Comparison of ENCODE assay signal across 2 worm cellular contexts in the genomic region with DNA sequence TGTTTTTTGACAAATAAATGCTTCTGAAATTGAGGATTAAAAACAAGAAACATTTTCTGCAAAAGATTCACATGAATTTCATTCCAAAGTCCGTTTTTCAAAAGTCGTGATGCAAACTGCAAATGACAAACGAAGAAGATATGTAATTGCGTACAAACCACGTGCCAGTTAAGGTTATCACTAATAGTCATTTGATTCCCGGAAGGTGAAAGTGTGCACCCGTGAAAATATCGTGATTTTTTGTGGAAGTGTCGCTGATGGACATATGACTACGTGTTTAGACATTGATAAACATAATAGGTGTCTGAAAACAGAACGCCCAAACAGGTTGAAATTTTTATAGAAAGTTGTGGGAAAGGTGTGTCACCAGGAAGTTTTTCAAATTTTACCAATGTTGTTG.
TF ChIP-seq lines count a peak whose summit lies in the region.

No protein-coding gene starts in this region.

TF ChIP-seq in whole organism, L1 larva, 84 proteins besides CTCF, POLR2A, EP300 and RAD21 (continued from another document):
- TF ChIP-seq nhr-90 (tag; optimal IDR thresholded peaks at IDR 0.05; lab: Kevin White, UChicago; ENCODE audit: poor library complexity) (peak; percentile 82), C04F5.9 (tag; optimal IDR thresholded peaks at IDR 0.05; lab: Kevin White, UChicago) (no peak), ces-1 (GFP tag; optimal IDR thresholded peaks at IDR 0.05; lab: Kevin White, UChicago) (no peak), nhr-77 (tag; optimal IDR thresholded peaks at IDR 0.05; lab: Kevin White, UChicago) (no peak), lir-3 (tag; optimal IDR thresholded peaks at IDR 0.05; lab: Kevin White, UChicago; ENCODE audit: poor library complexity) (peak; percentile 31), ceh-8 (GFP tag; optimal IDR thresholded peaks at IDR 0.05; lab: Kevin White, UChicago) (no peak), skn-1 (tag; optimal IDR thresholded peaks at IDR 0.05; lab: Kevin White, UChicago) (no peak), irx-1 (tag; optimal IDR thresholded peaks at IDR 0.05; lab: Kevin White, UChicago) (no peak), fkh-8 (tag; optimal IDR thresholded peaks at IDR 0.05; lab: Kevin White, UChicago) (no peak), fkh-4 (tag; optimal IDR thresholded peaks at IDR 0.05; lab: Kevin White, UChicago; ENCODE audit: borderline replicate concordance) (no peak), elt-2 (tag; optimal IDR thresholded peaks at IDR 0.05; lab: Kevin White, UChicago) (peak; percentile 96), dpl-1 (GFP tag; optimal IDR thresholded peaks at IDR 0.05; lab: Kevin White, UChicago) (peak; percentile 5 to 45 (median 17)), unc-86 (tag; optimal IDR thresholded peaks at IDR 0.05; lab: Kevin White, UChicago) (no peak), nhr-84 (tag; optimal IDR thresholded peaks at IDR 0.05; lab: Kevin White, UChicago) (no peak), nhr-47 (tag; optimal IDR thresholded peaks at IDR 0.05; lab: Kevin White, UChicago) (no peak), ztf-11 (tag; optimal IDR thresholded peaks at IDR 0.05; lab: Kevin White, UChicago) (no peak), ztf-4 (tag; optimal IDR thresholded peaks at IDR 0.05; lab: Kevin White, UChicago) (peak; percentile 42), efl-1 (optimal IDR thresholded peaks at IDR 0.05; lab: Kevin White, UChicago) (peak in 1 of 2 experiments; percentile 8), efl-1 (GFP tag; optimal IDR thresholded peaks at IDR 0.05 in 1 of 2; lab: Kevin White, UChicago) (peak in 1 of 2 experiments; percentile 91), jun-1 (tag; optimal IDR thresholded peaks at IDR 0.05; lab: Kevin White, UChicago) (no peak), unc-98 (GFP tag; IDR thresholded peaks at IDR 0.05; lab: Robert Waterston, UW) (no peak), zag-1 (tag; optimal IDR thresholded peaks at IDR 0.05; lab: Kevin White, UChicago) (no peak), ama-1 (optimal IDR thresholded peaks at IDR 0.05; lab: Kevin White, UChicago) (no peak), aha-1 (tag; optimal IDR thresholded peaks at IDR 0.05; lab: Kevin White, UChicago) (no peak), mef-2 (tag; optimal IDR thresholded peaks at IDR 0.05; lab: Kevin White, UChicago) (no peak), snu-23 (GFP tag; optimal IDR thresholded peaks at IDR 0.05; lab: Kevin White, UChicago) (no peak), egl-13 (tag; optimal IDR thresholded peaks at IDR 0.05; lab: Kevin White, UChicago) (no peak), zip-4 (GFP tag; optimal IDR thresholded peaks at IDR 0.05; lab: Kevin White, UChicago) (no peak), Y116A8C.19 (tag; optimal IDR thresholded peaks at IDR 0.05; lab: Kevin White, UChicago; ENCODE audit: borderline replicate concordance) (no peak), ceh-82 (tag; optimal IDR thresholded peaks at IDR 0.05; lab: Kevin White, UChicago) (no peak), F16B12.6 (tag; optimal IDR thresholded peaks at IDR 0.05; lab: Kevin White, UChicago) (no peak), hlh-4 (tag; optimal IDR thresholded peaks at IDR 0.05; lab: Kevin White, UChicago) (no peak), ceh-90 (tag; optimal IDR thresholded peaks at IDR 0.05; lab: Kevin White, UChicago) (no peak), nhr-71 (tag; optimal IDR thresholded peaks at IDR 0.05; lab: Kevin White, UChicago) (peak; percentile 86), lin-14 (GFP tag; optimal IDR thresholded peaks at IDR 0.05; lab: Kevin White, UChicago) (peak; percentile 71), mep-1 (tag; optimal IDR thresholded peaks at IDR 0.05; lab: Kevin White, UChicago) (peak; percentile 23), nhr-20 (tag; optimal IDR thresholded peaks at IDR 0.05; lab: Kevin White, UChicago) (peak; percentile 89), tlp-1 (tag; optimal IDR thresholded peaks at IDR 0.05; lab: Kevin White, UChicago) (no peak), mab-9 (GFP tag; IDR thresholded peaks at IDR 0.05; lab: Robert Waterston, UW) (no peak), pqm-1 (tag; optimal IDR thresholded peaks at IDR 0.05; lab: Kevin White, UChicago) (no peak), efl-3 (GFP tag; optimal IDR thresholded peaks at IDR 0.05; lab: Kevin White, UChicago) (no peak)

TF ChIP-seq in whole organism, young adult, 124 proteins besides CTCF, POLR2A, EP300 and RAD21 (continued from another document):
- TF ChIP-seq nhr-80 (tag; optimal IDR thresholded peaks at IDR 0.05; lab: Kevin White, UChicago) (peak; percentile 67), bed-2 (GFP tag; IDR thresholded peaks at IDR 0.05; lab: Robert Waterston, UW) (no peak), Y79H2A.3 (GFP tag; conservative IDR thresholded peaks at IDR 0.05; lab: Robert Waterston, UW) (no peak), dpff-1 (tag; optimal IDR thresholded peaks at IDR 0.05; lab: Kevin White, UChicago) (no peak), ekl-4 (GFP tag; IDR thresholded peaks at IDR 0.05; lab: Robert Waterston, UW) (no peak), mel-28 (tag; optimal IDR thresholded peaks at IDR 0.05; lab: Kevin White, UChicago; ENCODE audit: borderline replicate concordance) (no peak), F49E8.2 (tag; optimal IDR thresholded peaks at IDR 0.05; lab: Kevin White, UChicago; ENCODE audit: insufficient read depth) (no peak), F39B2.1 (GFP tag; IDR thresholded peaks at IDR 0.05; lab: Robert Waterston, UW) (no peak), ztf-3 (GFP tag; optimal IDR thresholded peaks at IDR 0.05; lab: Kevin White, UChicago) (no peak), ztf-26 (tag; optimal IDR thresholded peaks at IDR 0.05; lab: Kevin White, UChicago) (peak; percentile 63), rec-8 (tag; optimal IDR thresholded peaks at IDR 0.05; lab: Kevin White, UChicago) (no peak), F37B4.10 (GFP tag; IDR thresholded peaks at IDR 0.05; lab: Robert Waterston, UW) (0 out of 2 replicates have a peak, but pooled peaks have one; percentile 41), lin-54 (GFP tag; optimal IDR thresholded peaks at IDR 0.05; lab: Kevin White, UChicago) (no peak), lag-1 (GFP tag; IDR thresholded peaks at IDR 0.05; lab: Robert Waterston, UW) (no peak), attf-6 (GFP tag; IDR thresholded peaks at IDR 0.05; lab: Robert Waterston, UW) (no peak), ccch-3 (GFP tag; optimal IDR thresholded peaks at IDR 0.05; lab: Kevin White, UChicago) (no peak), akir-1 (GFP tag; optimal IDR thresholded peaks at IDR 0.05; lab: Kevin White, UChicago) (no peak), snpc-3.4 (tag; optimal IDR thresholded peaks at IDR 0.05; lab: Kevin White, UChicago) (no peak), F23B12.7 (tag; optimal IDR thresholded peaks at IDR 0.05; lab: Kevin White, UChicago; ENCODE audit: insufficient read depth) (no peak), let-607 (tag; optimal IDR thresholded peaks at IDR 0.05; lab: Kevin White, UChicago) (peak in 1 of 2 experiments; percentile 62), nfyb-1 (GFP tag; IDR thresholded peaks at IDR 0.05; lab: Robert Waterston, UW) (0 out of 2 replicates have a peak, but pooled peaks have one; percentile 37), nhr-179 (tag; optimal IDR thresholded peaks at IDR 0.05; lab: Kevin White, UChicago) (no peak), ceh-100 (GFP tag; IDR thresholded peaks at IDR 0.05; lab: Robert Waterston, UW) (no peak), lin-26 (GFP tag; IDR thresholded peaks at IDR 0.05; lab: Robert Waterston, UW) (no peak), C06A6.2 (GFP tag; conservative IDR thresholded peaks at IDR 0.05; lab: Robert Waterston, UW) (peak; percentile 69; the same call in 1 of the 2 replicates), lin-40 (tag; optimal IDR thresholded peaks at IDR 0.05; lab: Kevin White, UChicago) (no peak), fkh-3 (tag; optimal IDR thresholded peaks at IDR 0.05; lab: Kevin White, UChicago) (no peak), nhr-120 (GFP tag; IDR thresholded peaks at IDR 0.05; lab: Robert Waterston, UW) (no peak), unc-130 (GFP tag; optimal IDR thresholded peaks at IDR 0.05; lab: Kevin White, UChicago) (no peak), egrh-3 (GFP tag; IDR thresholded peaks at IDR 0.05; lab: Robert Waterston, UW) (no peak), ceh-79 (tag; optimal IDR thresholded peaks at IDR 0.05; lab: Kevin White, UChicago) (no peak), F57C9.4 (tag; optimal IDR thresholded peaks at IDR 0.05; lab: Kevin White, UChicago) (no peak), ztf-6 (GFP tag; IDR thresholded peaks at IDR 0.05; lab: Robert Waterston, UW) (no peak), hlh-26 (GFP tag; conservative IDR thresholded peaks at IDR 0.05; lab: Robert Waterston, UW) (no peak), madf-10 (tag; optimal IDR thresholded peaks at IDR 0.05; lab: Kevin White, UChicago) (no peak), atf-7 (tag; optimal IDR thresholded peaks at IDR 0.05; lab: Kevin White, UChicago) (peak; percentile 88), hmg-1.2 (GFP tag; IDR thresholded peaks at IDR 0.05; lab: Robert Waterston, UW) (0 out of 2 replicates have a peak, but pooled peaks have one; percentile 24), cebp-2 (GFP tag; IDR thresholded peaks at IDR 0.05; lab: Robert Waterston, UW) (no peak), T07F8.4 (tag; optimal IDR thresholded peaks at IDR 0.05; lab: Kevin White, UChicago) (no peak), unc-62 (GFP tag; optimal IDR thresholded peaks at IDR 0.05; lab: Kevin White, UChicago) (no peak), F57A8.1 (GFP tag; optimal IDR thresholded peaks at IDR 0.05; lab: Kevin White, UChicago) (no peak), hsf-1 (GFP tag; IDR thresholded peaks at IDR 0.05; lab: Robert Waterston, UW) (0 out of 2 replicates have a peak, but pooled peaks have one; percentile 44), zim-3 (tag; optimal IDR thresholded peaks at IDR 0.05; lab: Kevin White, UChicago) (no peak)
